Worm (Caenorhabditis elegans) whole organism, L4 larva: ENCODE measurements around the gene Y39A1A.18.

Experiments used
- D1046.2 ChIP-seq: fragments of 200-800 bp; sonication (Bioruptor generic); IDR thresholded peaks from 2 replicates; pipeline ENCODE4 v1.3.6; 2022; ENCODE audit warnings: missing genetic modification characterization, missing compliant biosample characterization
- F37D6.2 ChIP-seq: sonication (generic microtip); optimal IDR thresholded peaks from 2 replicates; lab custom pipeline; 2016; ENCODE audit warnings: mild to moderate bottlenecking, missing genetic modification characterization, missing compliant biosample characterization
- F49E8.2 ChIP-seq: sonication (generic microtip); optimal IDR thresholded peaks from 2 replicates; lab custom pipeline; 2016; ENCODE audit warnings: missing compliant biosample characterization, mild to moderate bottlenecking, missing genetic modification characterization, borderline replicate concordance
- T20F7.1 ChIP-seq: fragments of 200-800 bp; sonication (Bioruptor generic); optimal IDR thresholded peaks from 2 replicates; lab custom pipeline; 2018; ENCODE audit warnings: mild to moderate bottlenecking, missing genetic modification characterization, missing compliant biosample characterization
- ZK546.5 ChIP-seq, 2 experiments: sonication (generic microtip); optimal IDR thresholded peaks; 2 replicates each; lab custom pipeline; 2017; ENCODE audit warnings: missing biosample characterization in 2 of 2, missing genetic modification characterization in 2 of 2
- attf-4 ChIP-seq: sonication (generic microtip); optimal IDR thresholded peaks from 3 replicates; lab custom pipeline; 2017; ENCODE audit warnings: missing biosample characterization, missing genetic modification characterization
- ceh-32 ChIP-seq: sonication (generic microtip); optimal IDR thresholded peaks from 2 replicates; lab custom pipeline; 2016; ENCODE audit warnings: mild to moderate bottlenecking, missing genetic modification characterization, missing compliant biosample characterization; ENCODE audit not compliant: poor library complexity
- ces-1 ChIP-seq: fragments of 150-350 bp; sonication (generic microtip); optimal IDR thresholded peaks from 4 replicates; lab custom pipeline; 2014; ENCODE audit warnings: missing biosample characterization, missing genetic modification reagents, missing genetic modification characterization
- daf-12 ChIP-seq: fragments of 150-350 bp; optimal IDR thresholded peaks from 2 replicates; lab custom pipeline; 2014; ENCODE audit warnings: missing biosample characterization, missing genetic modification reagents, missing genetic modification characterization
- daf-16 ChIP-seq, 3 experiments: sonication (generic microtip); optimal IDR thresholded peaks; 2 replicates each; lab custom pipeline; 2016 to 2017; ENCODE audit warnings: missing genetic modification characterization in 3 of 3, missing genetic modification reagents in 3 of 3, mild to moderate bottlenecking in 2 of 3, missing compliant biosample characterization in 2 of 3, missing biosample characterization in 1 of 3, moderate library complexity in 1 of 3
- daf-19 ChIP-seq: fragments of 200-800 bp; sonication (Bioruptor generic); conservative IDR thresholded peaks from 2 replicates; pipeline ENCODE4 v1.3.6; 2022; ENCODE audit warnings: missing genetic modification characterization, missing compliant biosample characterization
- dmd-6 ChIP-seq: fragments of 200-800 bp; sonication (Bioruptor generic); IDR thresholded peaks from 2 replicates; pipeline ENCODE4 v1.3.6; 2022; ENCODE audit warnings: missing genetic modification reagents, missing genetic modification characterization, missing compliant biosample characterization
- dmd-8 ChIP-seq: fragments of 200-800 bp; sonication (Bioruptor generic); IDR thresholded peaks from 2 replicates; pipeline ENCODE4 v1.3.6; 2022; ENCODE audit warnings: missing genetic modification characterization, missing compliant biosample characterization
- dmd-9 ChIP-seq: fragments of 200-800 bp; sonication (Bioruptor generic); IDR thresholded peaks from 2 replicates; pipeline ENCODE4 v1.3.6; 2022; ENCODE audit warnings: missing genetic modification reagents, missing genetic modification characterization, missing compliant biosample characterization
- dpl-1 ChIP-seq: fragments of 150-350 bp; optimal IDR thresholded peaks from 2 replicates; lab custom pipeline; 2014; ENCODE audit warnings: missing biosample characterization, missing genetic modification reagents, missing genetic modification characterization
- fos-1 ChIP-seq: fragments of 150-350 bp; optimal IDR thresholded peaks from 2 replicates; lab custom pipeline; 2014; ENCODE audit warnings: missing biosample characterization, missing genetic modification characterization
- hlh-11 ChIP-seq: fragments of 200-800 bp; sonication (Bioruptor generic); optimal IDR thresholded peaks from 2 replicates; lab custom pipeline; 2018; ENCODE audit warnings: mild to moderate bottlenecking, missing genetic modification characterization, missing compliant biosample characterization
- lim-7 ChIP-seq: fragments of 200-800 bp; sonication (Bioruptor generic); IDR thresholded peaks from 2 replicates; pipeline ENCODE4 v1.3.6; 2022; ENCODE audit warnings: missing genetic modification characterization, missing compliant biosample characterization
- lin-13 ChIP-seq: fragments of 150-350 bp; optimal IDR thresholded peaks from 2 replicates; lab custom pipeline; 2014; ENCODE audit warnings: missing biosample characterization, missing genetic modification reagents, missing genetic modification characterization
- lin-15B ChIP-seq: fragments of 150-350 bp; sonication (generic microtip); optimal IDR thresholded peaks from 3 replicates; lab custom pipeline; 2014; ENCODE audit warnings: missing biosample characterization, missing genetic modification characterization
- lin-29 ChIP-seq: fragments of 200-800 bp; sonication (Bioruptor generic); IDR thresholded peaks from 2 replicates; pipeline ENCODE4 v1.3.6; 2022; ENCODE audit warnings: missing genetic modification reagents, missing genetic modification characterization, missing compliant biosample characterization
- lin-38 ChIP-seq: fragments of 200-800 bp; sonication (Bioruptor generic); IDR thresholded peaks from 2 replicates; pipeline ENCODE4 v1.3.6; 2022; ENCODE audit warnings: missing genetic modification reagents, missing genetic modification characterization, missing compliant biosample characterization
- lin-39 ChIP-seq: fragments of 150-350 bp; optimal IDR thresholded peaks from 2 replicates; lab custom pipeline; 2014; ENCODE audit warnings: missing biosample characterization, missing genetic modification reagents, missing genetic modification characterization
- lir-3 ChIP-seq: sonication (generic microtip); optimal IDR thresholded peaks from 2 replicates; lab custom pipeline; 2016; ENCODE audit warnings: mild to moderate bottlenecking, missing genetic modification characterization, missing compliant biosample characterization
- lsy-2 ChIP-seq, 2 experiments: fragments of 150-350 bp in 1 of 2; sonication (generic microtip) in 1 of 2; optimal IDR thresholded peaks; 2 replicates each; lab custom pipeline; 2014 to 2017; ENCODE audit warnings: missing biosample characterization in 2 of 2, missing genetic modification characterization in 2 of 2
- madf-5 ChIP-seq, 2 experiments: fragments of 200-800 bp; sonication (Bioruptor generic); IDR thresholded peaks; 2 replicates each; pipeline ENCODE4 v1.3.6; 2022; ENCODE audit warnings: missing compliant biosample characterization in 2 of 2, missing genetic modification characterization in 2 of 2
- madf-9 ChIP-seq: fragments of 200-800 bp; sonication (Bioruptor generic); conservative IDR thresholded peaks from 2 replicates; pipeline ENCODE4 v1.3.6; 2022; ENCODE audit warnings: missing genetic modification reagents, missing genetic modification characterization, missing compliant biosample characterization
- mes-2 ChIP-seq: sonication (generic microtip); optimal IDR thresholded peaks from 2 replicates; lab custom pipeline; 2016; ENCODE audit warnings: missing genotype, mild to moderate bottlenecking, missing genetic modification characterization, missing compliant biosample characterization; ENCODE audit not compliant: poor library complexity, severe bottlenecking
- nhr-11 ChIP-seq: fragments of 150-350 bp; optimal IDR thresholded peaks from 2 replicates; lab custom pipeline; 2014; ENCODE audit warnings: missing biosample characterization, missing genetic modification characterization
- nhr-111 ChIP-seq: fragments of 200-800 bp; sonication (Bioruptor generic); optimal IDR thresholded peaks from 2 replicates; lab custom pipeline; 2018; ENCODE audit warnings: mild to moderate bottlenecking, missing genetic modification characterization, missing compliant biosample characterization
- nhr-28 ChIP-seq: fragments of 150-350 bp; optimal IDR thresholded peaks from 2 replicates; lab custom pipeline; 2014; ENCODE audit warnings: missing biosample characterization, missing genetic modification characterization
- nhr-41 ChIP-seq: fragments of 200-800 bp; sonication (Bioruptor generic); IDR thresholded peaks from 2 replicates; pipeline ENCODE4 v1.3.6; 2022; ENCODE audit warnings: missing genetic modification reagents, missing genetic modification characterization, missing compliant biosample characterization
- nhr-48 ChIP-seq: sonication (generic microtip); optimal IDR thresholded peaks from 2 replicates; lab custom pipeline; 2016; ENCODE audit warnings: mild to moderate bottlenecking, missing genetic modification characterization, missing compliant biosample characterization
- nhr-6 ChIP-seq: fragments of 150-350 bp; optimal IDR thresholded peaks from 2 replicates; lab custom pipeline; 2014; ENCODE audit warnings: missing biosample characterization, missing genetic modification characterization
- php-3 ChIP-seq: fragments of 200-800 bp; sonication (Bioruptor generic); IDR thresholded peaks from 2 replicates; pipeline ENCODE4 v1.3.6; 2022; ENCODE audit warnings: missing genetic modification reagents, missing genetic modification characterization, missing compliant biosample characterization
- pqm-1 ChIP-seq: sonication (generic microtip); optimal IDR thresholded peaks from 2 replicates; lab custom pipeline; 2017; ENCODE audit warnings: missing biosample characterization, missing genetic modification characterization
- saeg-2 ChIP-seq: fragments of 200-800 bp; sonication (Bioruptor generic); IDR thresholded peaks from 2 replicates; pipeline ENCODE4 v1.3.6; 2022; ENCODE audit warnings: missing genetic modification reagents, missing genetic modification characterization, missing compliant biosample characterization
- set-16 ChIP-seq: fragments of 200-800 bp; sonication (Bioruptor generic); IDR thresholded peaks from 2 replicates; pipeline ENCODE4 v1.3.6; 2022; ENCODE audit warnings: missing genetic modification reagents, missing genetic modification characterization, missing compliant biosample characterization
- unc-130 ChIP-seq: sonication (generic microtip); optimal IDR thresholded peaks from 2 replicates; lab custom pipeline; 2016; ENCODE audit warnings: missing genetic modification reagents, missing genetic modification characterization, missing compliant biosample characterization
- unc-62 ChIP-seq, 3 experiments: fragments of 150-350 bp in 1 of 3; sonication (generic microtip); optimal IDR thresholded peaks in 2 of 3; peaks in 1 of 3; 1 replicate in 1 of 3; 2 replicates in 2 of 3; lab custom pipeline; 2014 to 2017; ENCODE audit warnings: missing biosample characterization in 3 of 3, missing genetic modification characterization in 3 of 3, missing genetic modification reagents in 3 of 3, missing genotype in 1 of 3
- vab-7 ChIP-seq: fragments of 200-800 bp; sonication (Bioruptor generic); IDR thresholded peaks from 2 replicates; pipeline ENCODE4 v1.3.6; 2022; ENCODE audit warnings: missing genetic modification reagents, missing genetic modification characterization, missing compliant biosample characterization
- zag-1 ChIP-seq: fragments of 150-350 bp; optimal IDR thresholded peaks from 2 replicates; lab custom pipeline; 2014; ENCODE audit warnings: missing biosample characterization, missing genetic modification characterization
- zfp-2 ChIP-seq: sonication (generic microtip); optimal IDR thresholded peaks from 2 replicates; lab custom pipeline; 2016; ENCODE audit warnings: mild to moderate bottlenecking, missing genetic modification characterization, missing compliant biosample characterization
- zip-2 ChIP-seq: fragments of 150-350 bp; optimal IDR thresholded peaks from 2 replicates; lab custom pipeline; 2014; ENCODE audit warnings: missing biosample characterization, missing genetic modification characterization
- ztf-7 ChIP-seq: fragments of 150-350 bp; optimal IDR thresholded peaks from 2 replicates; lab custom pipeline; 2014; ENCODE audit warnings: missing biosample characterization, missing genetic modification characterization

Y39A1A.18 gene

DNA sequence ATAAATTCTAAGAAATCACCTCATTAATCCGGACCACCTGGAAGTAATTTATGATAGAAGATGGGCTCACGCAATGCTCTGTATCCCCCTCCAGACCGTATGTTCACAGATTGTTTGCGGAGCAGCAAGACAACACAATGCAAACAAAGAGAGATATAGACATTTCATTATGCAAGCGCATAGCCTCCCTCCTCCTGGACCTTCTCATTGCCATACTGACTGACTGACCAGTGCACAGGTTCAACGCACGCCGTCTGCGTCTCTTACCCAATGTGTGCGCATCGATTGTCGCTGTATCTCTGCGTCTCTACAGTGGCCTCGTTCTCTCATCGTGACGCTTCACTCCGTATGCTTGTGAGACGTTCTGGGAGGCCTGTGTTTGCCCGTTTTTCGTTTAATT, 42.7 kb downstream of the Y39A1A.18 start (continued):
- no peak for TF ChIP-seq zip-2
- no peak for TF ChIP-seq lin-15B (tag; lab: Kevin White, UChicago)
- no peak for TF ChIP-seq F37D6.2 (tag; lab: Kevin White, UChicago)
- TF ChIP-seq lir-3 (tag; lab: Kevin White, UChicago): no peak
- TF ChIP-seq unc-62 (GFP tag; optimal IDR thresholded peaks at IDR 0.05 in 1 of 2; lab: Kevin White, UChicago): peak in 1 of 2 experiments; percentile 94
- TF ChIP-seq unc-62 (tag; optimal IDR thresholded peaks at IDR 0.05; lab: Kevin White, UChicago): no peak
- no peak for TF ChIP-seq D1046.2
- TF ChIP-seq ceh-32 (tag; lab: Kevin White, UChicago): no peak
- no peak for TF ChIP-seq nhr-48 (tag; lab: Kevin White, UChicago)
- no peak for TF ChIP-seq dmd-8
- no peak for TF ChIP-seq php-3
- TF ChIP-seq set-16 (GFP tag; lab: Robert Waterston, UW): no peak
- TF ChIP-seq lin-13: no peak
- no peak for TF ChIP-seq fos-1 (tag; lab: Kevin White, UChicago)
- no peak for TF ChIP-seq nhr-11 (tag; lab: Kevin White, UChicago)
- no peak for TF ChIP-seq F49E8.2 (tag; lab: Kevin White, UChicago)
- no peak for TF ChIP-seq nhr-41 (GFP tag; lab: Robert Waterston, UW)
- TF ChIP-seq attf-4: no peak
- no peak for TF ChIP-seq ZK546.5 (tag; optimal IDR thresholded peaks at IDR 0.05; lab: Kevin White, UChicago)
- TF ChIP-seq ces-1 (GFP tag; lab: Kevin White, UChicago): no peak

DNA sequence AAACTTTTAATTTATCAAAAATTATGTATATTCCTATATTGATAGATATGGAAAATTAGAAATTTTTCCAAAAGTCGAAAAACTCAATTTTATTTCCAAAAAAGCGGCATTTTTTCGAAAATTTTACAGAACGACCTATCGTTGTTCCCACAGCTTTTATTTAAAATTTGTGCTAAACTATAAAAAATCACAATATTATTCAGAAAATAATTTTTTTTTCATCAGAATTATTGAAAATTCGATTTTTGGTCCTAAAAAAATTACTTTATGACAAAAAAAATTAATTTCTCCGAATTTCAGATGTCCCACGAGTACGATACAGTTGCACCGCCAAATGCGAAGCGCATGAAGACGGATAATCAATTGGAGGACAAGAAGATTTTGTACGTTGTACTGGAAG, 45.1 kb downstream of the Y39A1A.18 start, which contains the start of gene emg-1:
emg-1 (plus strand) TSS at position 301 of the 400 bp plus-strand sequence.
- TF ChIP-seq unc-130: no peak
- no peak for TF ChIP-seq dmd-6
- TF ChIP-seq lim-7 (GFP tag; lab: Robert Waterston, UW): no peak
- no peak for TF ChIP-seq T20F7.1 (GFP tag; lab: Kevin White, UChicago)
- TF ChIP-seq zip-2: no peak
- no peak for TF ChIP-seq saeg-2 (GFP tag; lab: Robert Waterston, UW)
- TF ChIP-seq ztf-7 (tag; lab: Kevin White, UChicago): no peak
- no peak for TF ChIP-seq mes-2 (tag; lab: Kevin White, UChicago)
- no peak for TF ChIP-seq madf-5 (GFP tag; IDR thresholded peaks at IDR 0.05; lab: Robert Waterston, UW)
- no peak for TF ChIP-seq D1046.2
- TF ChIP-seq nhr-28 (tag; lab: Kevin White, UChicago): no peak
- no peak for TF ChIP-seq daf-19
- no peak for TF ChIP-seq dmd-9 (GFP tag; lab: Robert Waterston, UW)
- TF ChIP-seq daf-12: no peak
- TF ChIP-seq, all 104 proteins: peak for 0

DNA sequence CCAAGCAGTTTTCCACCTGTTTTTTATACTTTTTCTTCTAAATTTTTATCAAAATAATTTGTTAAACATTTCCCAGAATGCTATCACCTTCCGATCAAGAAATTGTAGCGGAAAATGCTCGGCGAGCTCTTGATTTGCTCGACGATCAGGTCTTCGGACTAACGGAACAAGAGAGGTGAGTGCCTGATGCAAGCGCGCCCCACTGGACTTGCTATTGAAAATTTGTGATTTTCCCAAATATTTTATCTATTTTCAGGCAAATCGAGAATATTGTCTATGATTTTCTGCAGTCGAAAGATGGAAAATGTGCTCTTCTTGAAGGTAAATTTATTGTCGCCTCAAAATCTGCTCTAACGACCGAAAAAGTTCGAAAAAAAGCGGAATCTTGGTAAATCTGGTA, 48.2 kb downstream of the Y39A1A.18 start, which contains the start of gene orc-4:
orc-4 (plus strand) TSS at position 77 of the 400 bp plus-strand sequence.
- peak in 1 of 2 experiments; percentile 16 for TF ChIP-seq lsy-2 (tag; optimal IDR thresholded peaks at IDR 0.05; lab: Kevin White, UChicago)
- TF ChIP-seq lin-38 (GFP tag; lab: Robert Waterston, UW): peak; percentile 84
- peak; percentile 37 for TF ChIP-seq mes-2 (tag; lab: Kevin White, UChicago)
- no peak for TF ChIP-seq daf-16 (GFP tag; optimal IDR thresholded peaks at IDR 0.05; lab: Kevin White, UChicago)
- peak; percentile 16 for TF ChIP-seq daf-16 (tag; optimal IDR thresholded peaks at IDR 0.05; lab: Kevin White, UChicago)
- TF ChIP-seq unc-62 (GFP tag; optimal IDR thresholded peaks at IDR 0.05 in 1 of 2; lab: Kevin White, UChicago): no peak
- TF ChIP-seq unc-62 (tag; optimal IDR thresholded peaks at IDR 0.05; lab: Kevin White, UChicago): no peak

- TF ChIP-seq nhr-48 (tag; lab: Kevin White, UChicago) (no peak), hlh-11 (tag; lab: Kevin White, UChicago) (no peak), madf-5 (GFP tag; IDR thresholded peaks at IDR 0.05; lab: Robert Waterston, UW) (no peak), dmd-6 (no peak), nhr-6 (peak; percentile 47), pqm-1 (no peak), lin-39 (tag; lab: Kevin White, UChicago) (no peak), vab-7 (GFP tag; lab: Robert Waterston, UW) (no peak), zag-1 (no peak), zfp-2 (tag; lab: Kevin White, UChicago) (no peak), nhr-111 (GFP tag; lab: Kevin White, UChicago) (no peak), dpl-1 (GFP tag; lab: Kevin White, UChicago) (peak; percentile 89), lin-29 (GFP tag; lab: Robert Waterston, UW) (no peak), madf-9 (GFP tag; lab: Robert Waterston, UW) (no peak), lin-15B (tag; lab: Kevin White, UChicago) (no peak), ces-1 (GFP tag; lab: Kevin White, UChicago) (no peak), daf-16 (GFP tag; optimal IDR thresholded peaks at IDR 0.05; lab: Kevin White, UChicago) (no peak), daf-16 (tag; optimal IDR thresholded peaks at IDR 0.05; lab: Kevin White, UChicago) (peak; percentile 30), ztf-7 (tag; lab: Kevin White, UChicago) (no peak), set-16 (GFP tag; lab: Robert Waterston, UW) (no peak)
Measured at ce11 chrIII:10642781-10643180, 51.5 kb downstream of the Y39A1A.18 start, which contains the start of the genes dhs-11 and orc-1. TSS of gene dhs-11 (minus strand) at chrIII:10642865. TSS of gene orc-1 (plus strand) at chrIII:10643129.
